Worm (Caenorhabditis elegans): ENCODE measurements around the gene sodh-2.
A peak's percentile ranks its signal among the peaks of the same experiment; 100 is the strongest.

The sodh-2 gene

DNA sequence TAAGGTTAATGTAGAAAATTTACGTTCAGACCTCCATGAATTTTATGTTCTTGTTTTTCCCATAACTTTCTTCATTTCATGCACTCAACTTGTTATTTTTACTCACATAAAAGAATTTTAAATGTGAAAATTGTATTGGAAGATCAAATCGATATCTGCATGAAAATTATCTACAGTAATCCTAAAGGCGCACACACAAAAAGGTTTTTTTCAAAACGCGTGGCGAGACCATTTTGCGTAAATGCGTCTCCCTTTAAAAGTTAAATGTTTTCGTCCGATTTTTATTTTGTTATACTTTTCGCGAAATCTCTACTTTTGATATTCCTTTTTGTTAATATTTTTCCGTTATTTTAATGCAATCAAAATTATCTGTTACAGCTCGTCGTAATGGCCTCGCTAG lies 26.1 kb upstream of the sodh-2 start, which contains the start of gene R31.2:
Gene R31.2 (plus strand): TSS at position 388 of the 400 bp plus-strand sequence.
- TF ChIP-seq ceh-83 (GFP tag; optimal IDR thresholded peaks at IDR 0.05) (no peak), unc-120 (tag; optimal IDR thresholded peaks at IDR 0.05; ENCODE audit: poor library complexity, severe bottlenecking) (no peak)

ce11 chrV:11913283-11913682 lies 22.2 kb upstream of the sodh-2 start:
- no peak for TF ChIP-seq ceh-83 (GFP tag; optimal IDR thresholded peaks at IDR 0.05)
- TF ChIP-seq M03D4.4 (tag; optimal IDR thresholded peaks at IDR 0.05): no peak
- TF ChIP-seq mab-5 (tag; optimal IDR thresholded peaks at IDR 0.05): no peak
- TF ChIP-seq ces-1 (GFP tag; optimal IDR thresholded peaks at IDR 0.05): no peak
- no peak for TF ChIP-seq tbx-8 (GFP tag; optimal IDR thresholded peaks at IDR 0.05)
- TF ChIP-seq elt-3 (tag; optimal IDR thresholded peaks at IDR 0.05): no peak
- TF ChIP-seq nhr-12 (tag; optimal IDR thresholded peaks at IDR 0.05): no peak
- no peak for TF ChIP-seq ceh-43 (GFP tag; optimal IDR thresholded peaks at IDR 0.05)

- TF ChIP-seq pha-4 (tag; optimal IDR thresholded peaks at IDR 0.05) (no peak), hlh-1 (tag; optimal IDR thresholded peaks at IDR 0.05) (no peak), elt-3 (tag; optimal IDR thresholded peaks at IDR 0.05) (no peak), nhr-76 (tag; optimal IDR thresholded peaks at IDR 0.05) (no peak), sptf-1 (tag; optimal IDR thresholded peaks at IDR 0.05) (no peak), snpc-4 (tag; optimal IDR thresholded peaks at IDR 0.05) (no peak), cnd-1 (tag; optimal IDR thresholded peaks at IDR 0.05) (no peak), unc-120 (tag; optimal IDR thresholded peaks at IDR 0.05; ENCODE audit: poor library complexity, severe bottlenecking) (no peak)
These were observed 14.9 kb upstream of the sodh-2 start for ce11 chrV:11905977-11906376.

DNA sequence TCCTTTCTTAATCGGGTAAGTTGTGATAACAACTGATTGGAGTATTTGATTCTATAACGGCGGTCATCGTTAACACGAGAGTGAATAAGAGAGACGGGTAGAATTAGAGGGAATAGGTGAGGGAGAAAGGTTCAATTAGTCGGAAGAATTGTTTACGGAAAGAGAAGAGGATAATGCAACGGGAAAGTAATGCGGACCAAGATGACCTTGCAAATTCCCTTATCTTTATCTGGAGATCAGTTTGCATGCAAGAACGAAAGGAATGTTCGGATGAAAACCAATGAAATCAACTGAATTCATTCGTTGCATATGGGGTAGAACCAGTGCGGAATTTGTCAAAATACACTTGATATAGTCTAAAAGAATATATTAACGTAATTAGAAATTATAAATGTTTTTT lies 11.1 kb upstream of the sodh-2 start:
- TF ChIP-seq nhr-76 (tag; optimal IDR thresholded peaks at IDR 0.05): no peak
- TF ChIP-seq elt-1 (tag; optimal IDR thresholded peaks at IDR 0.05; ENCODE audit: borderline replicate concordance, insufficient read depth): peak; percentile 79

- TF ChIP-seq bed-3 (GFP tag; optimal IDR thresholded peaks at IDR 0.05) (no peak), ceh-39 (tag; optimal IDR thresholded peaks at IDR 0.05) (no peak), blmp-1 (tag; optimal IDR thresholded peaks at IDR 0.05) (no peak), cnd-1 (tag; optimal IDR thresholded peaks at IDR 0.05) (no peak), ceh-83 (GFP tag; optimal IDR thresholded peaks at IDR 0.05) (no peak), flh-1 (GFP tag; optimal IDR thresholded peaks at IDR 0.05) (no peak), elt-3 (tag; optimal IDR thresholded peaks at IDR 0.05) (no peak), ztf-11 (tag; optimal IDR thresholded peaks at IDR 0.05) (no peak), sptf-1 (tag; optimal IDR thresholded peaks at IDR 0.05) (no peak)
These were observed 10.2 kb upstream of the sodh-2 start for ce11 chrV:11901260-11901659.

DNA sequence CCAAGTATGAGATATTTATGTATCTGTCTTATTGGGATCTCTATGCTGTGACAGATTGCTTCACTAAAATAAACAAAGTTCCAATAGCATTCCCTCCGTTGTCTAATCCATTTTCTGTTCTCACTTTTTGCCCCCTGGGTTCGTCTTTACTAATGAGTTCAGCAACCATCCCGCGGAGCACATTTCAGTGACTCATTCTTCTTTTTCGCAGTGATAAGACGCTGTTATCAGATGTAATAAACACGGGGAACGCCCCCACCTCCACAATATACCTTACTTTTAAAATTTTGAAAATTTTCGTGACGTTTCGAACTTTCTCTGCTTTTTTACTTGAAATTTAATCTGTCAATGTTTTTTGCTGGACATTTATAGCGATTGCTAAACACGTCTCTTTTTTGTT lies 9.1 kb upstream of the sodh-2 start:
- TF ChIP-seq unc-39 (tag; optimal IDR thresholded peaks at IDR 0.05) (no peak), nhr-12 (tag; optimal IDR thresholded peaks at IDR 0.05) (no peak), ces-1 (GFP tag; optimal IDR thresholded peaks at IDR 0.05) (no peak)

ce11 chrV:11899149-11899548 lies 8.1 kb upstream of the sodh-2 start, which contains the start of gene sma-1:
sma-1 (plus strand) TSS chrV:11899449.
- TF ChIP-seq ces-1 (GFP tag; optimal IDR thresholded peaks at IDR 0.05) (no peak), blmp-1 (tag; optimal IDR thresholded peaks at IDR 0.05) (peak; percentile 15), elt-1 (tag; optimal IDR thresholded peaks at IDR 0.05; ENCODE audit: borderline replicate concordance, insufficient read depth) (peak; percentile 12)

- TF ChIP-seq snpc-4 (tag; optimal IDR thresholded peaks at IDR 0.05) (no peak), unc-39 (tag; optimal IDR thresholded peaks at IDR 0.05) (no peak), mab-5 (tag; optimal IDR thresholded peaks at IDR 0.05) (no peak), hlh-1 (tag; optimal IDR thresholded peaks at IDR 0.05) (no peak), ceh-39 (tag; optimal IDR thresholded peaks at IDR 0.05) (no peak), drap-1 (GFP tag; optimal IDR thresholded peaks at IDR 0.05) (no peak), blmp-1 (tag; optimal IDR thresholded peaks at IDR 0.05) (no peak), sem-2 (GFP tag; optimal IDR thresholded peaks at IDR 0.05) (no peak), ztf-11 (tag; optimal IDR thresholded peaks at IDR 0.05) (no peak), ham-2 (GFP tag; optimal IDR thresholded peaks at IDR 0.05) (no peak), mep-1 (tag; optimal IDR thresholded peaks at IDR 0.05) (no peak), lin-32 (GFP tag; optimal IDR thresholded peaks at IDR 0.05) (no peak), nhr-2 (tag; optimal IDR thresholded peaks at IDR 0.05) (no peak), pha-4 (tag; optimal IDR thresholded peaks at IDR 0.05) (no peak), bed-3 (GFP tag; optimal IDR thresholded peaks at IDR 0.05) (no peak)
These were observed 6.6 kb upstream of the sodh-2 start for ce11 chrV:11897604-11898003.

All from whole organism, mixed stage, embryonic.